Fruit fly (Drosophila melanogaster): ENCODE results near the gene CG31523.

DNA sequence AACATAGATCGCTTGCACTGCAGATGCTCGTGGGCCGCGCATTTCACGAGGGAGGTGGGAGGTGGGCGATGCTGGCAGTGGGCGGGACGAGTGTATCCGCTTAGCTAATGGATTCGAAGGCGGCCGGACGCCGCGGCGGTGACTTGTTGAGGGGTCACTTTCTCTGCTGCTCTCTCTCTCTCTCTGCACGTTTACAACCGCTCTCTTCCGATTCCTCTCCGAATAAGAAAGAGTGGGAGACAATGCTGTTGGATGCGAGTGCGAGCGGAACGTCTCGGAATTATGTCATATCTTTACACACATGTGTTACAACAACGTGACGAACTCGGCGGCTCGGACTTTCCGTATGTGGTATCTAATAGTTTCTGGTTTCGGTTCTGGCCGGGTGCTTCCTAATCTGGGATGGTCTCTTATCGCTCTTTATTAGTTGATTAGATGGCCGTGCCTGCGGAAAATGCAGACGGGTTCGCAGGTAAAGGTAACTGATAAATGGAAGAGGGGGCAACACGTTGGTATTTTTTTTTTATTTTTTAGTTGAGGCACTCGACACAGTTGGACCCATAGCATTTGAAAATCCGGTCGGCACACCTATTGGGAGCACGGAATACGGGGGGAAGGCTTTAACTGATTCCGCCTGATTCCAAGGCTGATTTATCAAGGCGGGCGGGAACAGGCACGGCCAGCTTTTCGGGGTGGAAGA, 26.5 kb downstream of the CG31523 start:
- TF ChIP-seq h (GFP tag; optimal IDR thresholded peaks at IDR 0.05) (no peak), Myc (optimal IDR thresholded peaks at IDR 0.05) (no peak), Dfd (GFP tag; optimal IDR thresholded peaks at IDR 0.05) (no peak), pan (optimal IDR thresholded peaks at IDR 0.05) (no peak), OdsH (GFP tag; optimal IDR thresholded peaks at IDR 0.05) (no peak), Abd-B (GFP tag; optimal IDR thresholded peaks at IDR 0.05) (no peak), psq (GFP tag; optimal IDR thresholded peaks at IDR 0.05) (no peak), N (GFP tag; optimal IDR thresholded peaks at IDR 0.05) (no peak), Rel (GFP tag; optimal IDR thresholded peaks at IDR 0.05) (no peak), Rel (tag; optimal IDR thresholded peaks at IDR 0.05) (no peak), sv (GFP tag; optimal IDR thresholded peaks at IDR 0.05) (no peak), lola (GFP tag; optimal IDR thresholded peaks at IDR 0.05) (no peak), Sp1 (GFP tag; optimal IDR thresholded peaks at IDR 0.05) (no peak)
